Fruit fly (Drosophila melanogaster): ENCODE data around the gene CG32344.

Gene CG32344

dm6 chr3L:276736-277487 is 47.6 kb downstream of the CG32344 start, which contains the start of gene RhoGEF3:
TSS of gene RhoGEF3 (plus strand) at chr3L:277437.
- TF ChIP-seq Ets98B (GFP tag; IDR thresholded peaks at IDR 0.05), result no peak
- TF ChIP-seq CG14655 (GFP tag; optimal IDR thresholded peaks at IDR 0.05), result no peak
- no peak for TF ChIP-seq CG12605 (GFP tag; IDR thresholded peaks at IDR 0.05)
- no peak for TF ChIP-seq Pif1B (GFP tag; optimal IDR thresholded peaks at IDR 0.05)
- no peak for TF ChIP-seq CG17806 (tag; optimal IDR thresholded peaks at IDR 0.05)
- TF ChIP-seq CG34367 (tag; optimal IDR thresholded peaks at IDR 0.05), result no peak
- no peak for TF ChIP-seq Snoo (tag; optimal IDR thresholded peaks at IDR 0.05)
- TF ChIP-seq CG9948 (tag; optimal IDR thresholded peaks at IDR 0.05), result no peak
- no peak for TF ChIP-seq CG10348 (GFP tag; IDR thresholded peaks at IDR 0.05)
- TF ChIP-seq EcR (GFP tag; optimal IDR thresholded peaks at IDR 0.05), result no peak
- no peak for TF ChIP-seq gl (tag; optimal IDR thresholded peaks at IDR 0.05)
- TF ChIP-seq D1 (tag; optimal IDR thresholded peaks at IDR 0.05), result no peak

dm6 chr3L:274855-275254 is 49.7 kb downstream of the CG32344 start, which contains the start of gene ttm2:
TSS of gene ttm2 (plus strand) at chr3L:275155.
- TF ChIP-seq CG10348 (GFP tag; IDR thresholded peaks at IDR 0.05) (no peak), Pif1B (GFP tag; optimal IDR thresholded peaks at IDR 0.05) (no peak), CG14655 (GFP tag; optimal IDR thresholded peaks at IDR 0.05) (no peak), fd96Ca (GFP tag; IDR thresholded peaks at IDR 0.05) (no peak), Snoo (tag; optimal IDR thresholded peaks at IDR 0.05) (no peak), CG8159 (tag; optimal IDR thresholded peaks at IDR 0.05) (no peak), rn (GFP tag; IDR thresholded peaks at IDR 0.05) (no peak)

dm6 chr3L:273291-273690 is 51.2 kb downstream of the CG32344 start, which contains the start of gene CG32845:
TSS of gene CG32845 (minus strand) at chr3L:273391.
- TF ChIP-seq CG32121 (GFP tag; IDR thresholded peaks at IDR 0.05) (no peak), Pif1A (GFP tag; optimal IDR thresholded peaks at IDR 0.05) (no peak), rn (GFP tag; IDR thresholded peaks at IDR 0.05) (no peak), CG4496 (GFP tag; IDR thresholded peaks at IDR 0.05) (no peak), gl (tag; optimal IDR thresholded peaks at IDR 0.05) (no peak), CG10348 (GFP tag; IDR thresholded peaks at IDR 0.05) (no peak), CG8301 (tag; optimal IDR thresholded peaks at IDR 0.05) (no peak), CG13204 (GFP tag; optimal IDR thresholded peaks at IDR 0.05) (no peak), CG14655 (GFP tag; optimal IDR thresholded peaks at IDR 0.05) (no peak), fd96Ca (GFP tag; IDR thresholded peaks at IDR 0.05) (no peak), EcR (GFP tag; optimal IDR thresholded peaks at IDR 0.05) (no peak)

dm6 chr3L:271501-272249 is 52.8 kb downstream of the CG32344 start:
- no peak for TF ChIP-seq CG9948 (tag; optimal IDR thresholded peaks at IDR 0.05)
- no peak for TF ChIP-seq CG17806 (tag; optimal IDR thresholded peaks at IDR 0.05)
- no peak for TF ChIP-seq CG4496 (GFP tag; IDR thresholded peaks at IDR 0.05)
- no peak for TF ChIP-seq CG8301 (tag; optimal IDR thresholded peaks at IDR 0.05)
- no peak for TF ChIP-seq CG15710 (tag; optimal IDR thresholded peaks at IDR 0.05)
- TF ChIP-seq Ets98B (GFP tag; IDR thresholded peaks at IDR 0.05), result peak; percentile 50; the same call in 1 of the 2 replicates
- TF ChIP-seq rn (GFP tag; IDR thresholded peaks at IDR 0.05), result no peak
- TF ChIP-seq CG14655 (GFP tag; optimal IDR thresholded peaks at IDR 0.05), result no peak
- no peak; the same call in 2 of the 3 replicates for TF ChIP-seq fd96Ca (GFP tag; IDR thresholded peaks at IDR 0.05)
- no peak for TF ChIP-seq gl (tag; optimal IDR thresholded peaks at IDR 0.05)
- TF ChIP-seq EcR (GFP tag; optimal IDR thresholded peaks at IDR 0.05), result peak; percentile 89
- TF ChIP-seq D1 (tag; optimal IDR thresholded peaks at IDR 0.05), result no peak
- no peak for TF ChIP-seq Pif1B (GFP tag; optimal IDR thresholded peaks at IDR 0.05)
- no peak for TF ChIP-seq CG8159 (tag; optimal IDR thresholded peaks at IDR 0.05)
- no peak for TF ChIP-seq CG10348 (GFP tag; IDR thresholded peaks at IDR 0.05)
- TF ChIP-seq CG13204 (GFP tag; optimal IDR thresholded peaks at IDR 0.05), result peak; percentile 22
- no peak for TF ChIP-seq CG32121 (GFP tag; IDR thresholded peaks at IDR 0.05)
- TF ChIP-seq Snoo (tag; optimal IDR thresholded peaks at IDR 0.05), result no peak
- TF ChIP-seq CG12605 (GFP tag; IDR thresholded peaks at IDR 0.05), result peak; percentile 47; the same call in 1 of the 2 replicates
- no peak for TF ChIP-seq Pif1A (GFP tag; optimal IDR thresholded peaks at IDR 0.05)
- TF ChIP-seq CG34367 (tag; optimal IDR thresholded peaks at IDR 0.05), result no peak

Measured in whole organism, pupa.